Worm (Caenorhabditis elegans): ENCODE results near the gene T01C3.3.

Gene T01C3.3

DNA sequence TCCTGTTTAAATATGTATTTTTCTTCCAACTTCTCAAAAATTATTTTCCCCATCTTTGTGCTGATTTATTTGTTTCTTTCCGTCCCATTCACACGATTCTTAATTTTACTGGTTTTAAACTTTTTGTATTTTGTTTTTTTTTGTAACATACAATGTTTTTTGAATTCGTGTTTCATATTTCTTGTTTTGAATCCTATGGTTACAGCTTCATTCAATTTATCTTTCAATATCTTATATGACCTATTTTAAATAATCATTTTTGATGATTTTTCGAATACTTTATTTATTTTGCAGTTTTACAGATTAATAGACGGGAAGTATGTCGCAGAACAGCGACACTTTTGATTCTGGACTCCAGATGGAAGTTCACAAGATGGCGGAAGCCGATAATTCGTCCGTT, 12.3 kb upstream of the T01C3.3 start, which contains the start of gene hrde-2:
TSS of gene hrde-2 (plus strand) at position 301 of the 400 bp plus-strand sequence.
- TF ChIP-seq him-1 (tag; optimal IDR thresholded peaks at IDR 0.05) = no peak
- TF ChIP-seq dao-5 (tag; optimal IDR thresholded peaks at IDR 0.05) = no peak
- TF ChIP-seq W03F9.2 (tag; optimal IDR thresholded peaks at IDR 0.05) = no peak

DNA sequence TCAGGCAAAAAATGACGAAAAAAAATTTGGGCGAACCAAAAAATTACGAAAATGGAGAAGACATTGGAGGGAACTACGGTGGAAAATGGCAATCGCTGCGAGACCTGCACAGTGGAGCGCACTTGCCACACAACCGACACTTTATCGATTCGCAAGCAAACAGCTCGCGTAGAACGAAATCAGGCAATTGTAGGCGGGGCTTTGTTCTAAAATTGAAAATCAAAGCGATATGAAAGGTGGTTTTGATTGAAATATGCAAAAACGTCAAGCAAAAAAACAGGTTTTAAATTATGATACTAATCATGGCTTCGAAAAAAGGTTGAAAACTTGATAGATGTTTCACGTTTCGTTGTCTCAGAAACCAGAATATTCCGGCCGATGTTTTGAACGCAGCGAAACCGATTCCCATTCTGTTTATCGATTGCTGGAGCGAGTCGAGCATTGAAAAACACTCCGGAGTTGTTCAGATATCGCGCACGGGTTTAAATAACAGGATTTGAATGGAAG, 9.8 kb upstream of the T01C3.3 start, which contains the start of the genes fib-1 and mut-15:
TSS of gene fib-1 (minus strand) at position 40 of the 507 bp plus-strand sequence.
TSS of gene mut-15 (plus strand) at position 360 of the 507 bp plus-strand sequence.
- TF ChIP-seq him-1 (tag; optimal IDR thresholded peaks at IDR 0.05) (peak; percentile 55), W03F9.2 (tag; optimal IDR thresholded peaks at IDR 0.05) (peak; percentile 90), dao-5 (tag; optimal IDR thresholded peaks at IDR 0.05) (no peak)

DNA sequence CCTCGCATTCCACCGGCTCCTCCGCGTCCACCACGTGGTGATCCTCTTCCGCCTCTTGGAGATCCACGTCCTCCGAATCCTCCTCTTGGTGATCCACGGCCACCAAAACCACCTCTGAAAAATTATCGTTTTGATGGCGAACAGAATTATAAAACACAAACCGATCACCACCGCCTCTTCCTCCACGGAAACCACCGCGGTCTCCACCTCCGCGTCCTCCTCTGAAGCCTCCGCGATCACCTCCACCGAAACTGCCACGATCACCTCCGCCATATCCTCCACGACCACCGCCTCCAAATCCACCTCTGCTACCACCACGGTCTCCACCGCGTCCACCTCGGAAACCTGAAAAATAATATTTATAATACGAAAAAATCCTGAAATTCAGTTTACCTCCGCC, 9.1 kb upstream of the T01C3.3 start:
- TF ChIP-seq him-1 (tag; optimal IDR thresholded peaks at IDR 0.05) (no peak), dao-5 (tag; optimal IDR thresholded peaks at IDR 0.05) (no peak), W03F9.2 (tag; optimal IDR thresholded peaks at IDR 0.05) (no peak)

DNA sequence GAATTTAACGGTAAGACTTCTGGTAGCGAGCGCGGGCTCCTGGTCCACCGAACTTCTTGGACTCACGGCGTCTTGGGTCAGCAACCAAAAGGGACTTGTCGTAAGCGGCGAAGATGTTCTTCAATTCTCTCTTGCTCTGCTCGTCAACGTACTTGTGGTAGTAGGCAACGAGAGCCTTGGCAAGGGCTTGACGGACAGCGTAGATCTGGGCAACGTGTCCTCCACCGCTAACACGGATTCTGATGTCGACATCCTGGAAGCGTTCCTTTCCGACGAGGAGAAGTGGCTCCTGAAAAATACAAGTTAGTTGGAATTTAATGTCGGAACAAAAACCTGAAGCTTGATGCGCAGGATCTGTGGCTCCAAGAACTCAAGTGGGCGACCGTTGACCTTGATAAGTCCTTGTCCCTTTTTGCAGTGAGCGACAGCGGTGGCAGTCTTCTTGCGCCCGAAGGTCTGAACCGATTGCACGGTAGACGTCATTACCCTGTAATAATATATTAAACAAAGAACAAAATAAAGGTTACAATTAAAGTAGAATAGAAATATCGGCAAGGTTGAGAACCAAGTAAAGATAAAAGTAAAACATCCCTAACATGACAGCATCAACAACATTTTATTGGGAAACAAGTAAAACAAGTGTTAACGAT, 7.7 kb upstream of the T01C3.3 start, which contains the start of gene rps-16:
TSS of gene rps-16 (minus strand) at position 487 of the 650 bp plus-strand sequence.
- peak; percentile 19 for TF ChIP-seq dao-5 (tag; optimal IDR thresholded peaks at IDR 0.05)
- TF ChIP-seq him-1 (tag; optimal IDR thresholded peaks at IDR 0.05) = no peak

DNA sequence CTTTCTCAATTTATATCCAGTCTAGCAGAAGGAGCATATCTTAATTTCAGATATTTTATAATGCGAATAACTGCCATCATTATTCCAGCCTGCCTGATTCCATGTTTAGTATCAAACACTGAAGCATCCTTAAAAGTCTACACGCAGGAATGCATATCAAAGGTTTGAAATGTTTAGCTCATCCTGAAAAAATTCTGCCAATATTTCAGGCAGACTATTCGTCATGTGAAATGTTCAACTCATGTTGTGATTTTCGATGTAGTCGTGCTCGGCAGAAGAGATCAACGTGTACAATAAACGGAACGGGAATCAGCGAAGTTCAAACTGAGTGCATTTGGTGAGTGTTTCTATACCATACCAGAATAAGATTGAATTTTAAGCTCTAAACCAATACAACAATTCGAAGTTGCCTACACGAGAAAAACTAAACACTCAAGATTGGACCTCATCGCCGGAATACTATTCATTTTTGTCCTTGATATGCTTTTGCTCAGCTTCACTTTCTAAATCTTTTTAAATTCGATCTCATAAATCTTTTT, 7.1 kb upstream of the T01C3.3 start, which contains the start of gene T01C3.11:
TSS of gene T01C3.11 (plus strand) at position 51 of the 539 bp plus-strand sequence.
- TF ChIP-seq him-1 (tag; optimal IDR thresholded peaks at IDR 0.05) (no peak), dao-5 (tag; optimal IDR thresholded peaks at IDR 0.05) (no peak), W03F9.2 (tag; optimal IDR thresholded peaks at IDR 0.05) (no peak)

DNA sequence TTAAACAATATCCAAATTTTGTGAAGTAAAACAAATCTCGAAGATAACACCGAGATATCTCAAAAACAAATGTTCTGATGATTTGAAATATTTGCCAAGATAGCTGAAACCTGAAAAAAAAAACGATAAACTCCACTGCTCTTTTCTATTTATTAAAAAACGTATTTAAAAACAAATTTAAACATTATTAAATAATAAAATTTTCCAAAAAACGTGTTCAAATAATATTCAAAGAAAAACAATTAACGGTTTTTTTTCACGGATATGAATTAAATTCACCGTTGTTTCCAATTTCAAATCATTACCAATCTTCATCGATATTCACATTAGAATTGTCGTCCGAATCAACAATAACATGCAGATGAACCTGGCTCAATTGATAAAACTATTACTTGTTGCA, 3.8 kb upstream of the T01C3.3 start, which contains the start of gene irld-14:
TSS of gene irld-14 (plus strand) at position 301 of the 400 bp plus-strand sequence.
- TF ChIP-seq him-1 (tag; optimal IDR thresholded peaks at IDR 0.05) = no peak
- TF ChIP-seq dao-5 (tag; optimal IDR thresholded peaks at IDR 0.05) = no peak
- no peak for TF ChIP-seq W03F9.2 (tag; optimal IDR thresholded peaks at IDR 0.05)

DNA sequence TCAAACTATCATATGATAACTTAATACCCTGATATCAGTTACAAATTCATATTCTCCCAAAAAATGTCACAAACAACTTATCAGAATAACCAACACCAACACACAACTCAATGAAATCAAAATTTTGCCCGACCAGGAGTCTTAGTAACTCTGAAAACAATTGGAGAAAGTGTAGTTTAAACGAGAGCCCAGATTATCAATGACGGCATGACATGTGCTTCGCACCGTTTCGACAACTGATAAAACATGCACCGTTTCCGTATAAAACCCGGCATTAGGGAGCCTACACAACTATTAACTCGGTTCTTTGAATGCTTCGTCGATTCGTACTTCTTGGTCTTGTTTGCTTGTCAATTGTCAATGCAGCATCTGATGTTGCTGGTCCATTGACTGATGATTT, 1.1 kb upstream of the T01C3.3 start, which contains the start of gene fil-1:
TSS of gene fil-1 (plus strand) at position 219 of the 400 bp plus-strand sequence.
- TF ChIP-seq dao-5 (tag; optimal IDR thresholded peaks at IDR 0.05) (no peak), W03F9.2 (tag; optimal IDR thresholded peaks at IDR 0.05) (no peak), him-1 (tag; optimal IDR thresholded peaks at IDR 0.05) (no peak)

DNA sequence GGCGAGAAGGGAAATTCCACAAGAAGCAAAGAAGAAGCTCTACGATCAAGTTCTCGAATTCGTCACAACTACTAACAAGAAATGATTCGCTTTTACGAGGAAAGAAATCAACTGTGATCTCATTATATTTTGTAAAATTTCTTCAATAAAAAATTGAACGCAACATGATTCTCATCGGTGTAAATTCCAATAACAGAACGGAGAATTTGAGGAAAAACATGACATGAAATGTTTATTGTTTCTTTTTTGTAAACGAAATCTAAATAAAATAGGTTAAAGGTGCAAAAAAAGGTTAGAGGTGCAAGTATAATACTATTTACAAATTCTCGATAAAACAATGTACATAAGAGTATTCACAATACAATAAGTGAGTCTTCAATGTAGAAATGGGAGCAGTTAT, 988 bp downstream of the T01C3.3 start:
- TF ChIP-seq him-1 (tag; optimal IDR thresholded peaks at IDR 0.05) = no peak
- no peak for TF ChIP-seq dao-5 (tag; optimal IDR thresholded peaks at IDR 0.05)
- no peak for TF ChIP-seq W03F9.2 (tag; optimal IDR thresholded peaks at IDR 0.05)

DNA sequence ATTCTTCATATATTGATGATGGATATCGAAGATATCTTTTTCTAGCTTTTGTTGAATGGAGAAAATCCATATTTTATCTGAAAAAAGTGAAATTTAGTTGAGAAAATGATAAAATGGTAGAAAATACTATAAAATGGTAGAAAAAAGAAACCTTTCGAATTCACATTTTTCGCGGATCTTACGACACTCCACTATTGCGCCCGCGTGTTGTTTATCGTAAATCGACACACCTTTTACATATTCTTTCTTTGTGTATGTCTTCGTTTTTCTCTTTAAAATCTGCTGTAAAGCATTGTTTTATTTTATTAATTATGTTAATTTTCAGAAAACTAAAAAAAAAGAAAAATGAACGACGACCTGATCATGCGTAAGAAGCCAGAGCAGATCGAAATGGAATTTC, 1.6 kb downstream of the T01C3.3 start, which contains the start of the genes cdt-2 and T01C3.2:
TSS of gene cdt-2 (minus strand) at position 284 of the 400 bp plus-strand sequence.
TSS of gene T01C3.2 (plus strand) at position 326 of the 400 bp plus-strand sequence.
- TF ChIP-seq dao-5 (tag; optimal IDR thresholded peaks at IDR 0.05) (no peak), W03F9.2 (tag; optimal IDR thresholded peaks at IDR 0.05) (no peak), him-1 (tag; optimal IDR thresholded peaks at IDR 0.05) (no peak)

DNA sequence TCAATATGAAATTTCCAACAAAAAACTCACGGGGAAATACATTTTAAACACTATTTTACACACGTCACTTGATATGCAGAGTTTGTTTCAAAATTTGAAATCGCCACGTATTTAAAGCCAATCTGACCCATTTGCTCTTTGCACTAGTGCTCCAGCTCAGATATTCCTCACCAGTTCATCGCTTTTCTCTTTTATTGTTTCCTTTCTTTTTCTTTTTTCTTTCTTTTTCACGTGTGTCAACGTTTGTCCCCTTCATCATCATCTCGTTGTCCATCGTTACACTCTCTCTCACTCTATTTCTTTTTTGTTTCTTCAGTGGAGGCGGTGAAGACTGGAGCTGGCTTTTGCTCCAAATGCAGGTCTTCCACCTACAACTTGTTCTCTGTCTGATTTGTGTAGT, 7.9 kb downstream of the T01C3.3 start, which contains the start of gene F02D8.4:
TSS of gene F02D8.4 (plus strand) at position 301 of the 400 bp plus-strand sequence.
- TF ChIP-seq dao-5 (tag; optimal IDR thresholded peaks at IDR 0.05) (no peak), him-1 (tag; optimal IDR thresholded peaks at IDR 0.05) (no peak), W03F9.2 (tag; optimal IDR thresholded peaks at IDR 0.05) (no peak)

DNA sequence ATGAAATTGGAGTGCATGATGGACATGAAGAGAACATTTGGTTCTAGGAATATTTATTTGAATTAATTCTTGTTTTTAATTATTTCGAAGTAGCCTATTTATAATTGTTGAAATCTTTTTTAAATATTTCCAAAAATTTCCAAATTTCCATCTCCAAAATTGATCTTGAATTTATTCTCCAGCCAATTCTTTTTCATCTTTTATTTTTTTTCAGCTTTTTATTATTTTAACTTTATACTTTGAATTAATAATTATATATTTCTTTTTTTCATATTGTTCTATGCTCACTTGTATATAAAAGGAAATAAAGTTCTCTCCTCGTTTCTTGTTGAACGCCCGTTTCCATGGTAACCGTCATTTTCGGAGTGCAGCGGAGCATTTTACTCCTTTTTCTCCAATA, 12.5 kb downstream of the T01C3.3 start, which contains the start of gene xbx-1:
TSS of gene xbx-1 (plus strand) at position 301 of the 400 bp plus-strand sequence.
- TF ChIP-seq him-1 (tag; optimal IDR thresholded peaks at IDR 0.05) = no peak
- no peak for TF ChIP-seq W03F9.2 (tag; optimal IDR thresholded peaks at IDR 0.05)
- no peak for TF ChIP-seq dao-5 (tag; optimal IDR thresholded peaks at IDR 0.05)

DNA sequence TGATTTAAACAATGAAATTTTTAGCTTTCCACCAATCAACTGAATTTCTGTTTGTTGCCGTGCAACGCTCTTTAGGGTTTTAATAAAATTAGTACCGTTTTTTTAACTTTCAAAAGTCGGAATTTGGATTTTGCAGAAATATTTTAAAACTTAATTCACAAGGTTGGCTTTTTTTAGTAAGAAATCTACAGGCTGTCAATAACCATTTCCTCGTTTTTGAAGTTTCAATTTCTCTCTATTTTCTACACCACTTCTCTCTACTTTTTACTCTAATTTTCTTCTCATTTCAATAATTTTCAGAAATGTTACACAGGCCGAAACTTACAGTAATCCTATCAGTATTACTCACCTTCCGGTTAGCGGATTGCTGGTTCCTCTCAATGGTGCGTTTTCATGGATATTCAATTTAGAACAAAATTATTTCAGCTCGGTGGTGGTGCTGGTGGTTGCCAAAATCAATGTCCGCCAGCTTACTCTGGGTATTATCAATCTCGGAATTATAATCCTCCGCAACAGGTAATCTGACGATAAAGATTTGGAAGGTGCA, 14.2 kb downstream of the T01C3.3 start, which contains the start of the genes grd-12 and F02D8.1:
TSS of gene grd-12 (plus strand) at position 301 of the 547 bp plus-strand sequence.
TSS of gene F02D8.1 (minus strand) at position 497 of the 547 bp plus-strand sequence.
- TF ChIP-seq W03F9.2 (tag; optimal IDR thresholded peaks at IDR 0.05) (no peak), him-1 (tag; optimal IDR thresholded peaks at IDR 0.05) (no peak), dao-5 (tag; optimal IDR thresholded peaks at IDR 0.05) (no peak)

DNA sequence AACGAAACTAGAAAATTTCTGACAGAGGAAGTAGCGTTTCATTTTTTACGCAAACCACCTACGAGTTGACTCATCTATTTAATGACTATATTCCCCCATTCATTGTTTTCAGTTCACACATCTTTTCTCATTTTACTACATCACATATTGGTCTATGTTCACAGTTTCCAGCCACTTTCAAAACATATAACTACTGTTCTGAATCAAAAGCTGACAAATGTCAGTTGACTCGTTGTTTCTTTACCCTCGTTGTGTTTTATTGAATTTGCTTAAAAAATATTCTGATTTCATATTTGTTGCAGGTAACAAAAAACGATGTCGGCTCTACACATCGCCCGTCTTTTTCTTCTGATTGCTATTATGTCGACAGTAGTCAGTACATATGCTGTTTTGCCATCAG, 21.3 kb downstream of the T01C3.3 start, which contains the start of gene nlp-59:
TSS of gene nlp-59 (plus strand) at position 301 of the 400 bp plus-strand sequence.
- TF ChIP-seq dao-5 (tag; optimal IDR thresholded peaks at IDR 0.05) (no peak), W03F9.2 (tag; optimal IDR thresholded peaks at IDR 0.05) (no peak), him-1 (tag; optimal IDR thresholded peaks at IDR 0.05) (no peak)

Measured in whole organism, L4/young adult.